Fruit fly (Drosophila melanogaster): ENCODE results near the gene Keap1.

Keap1 gene

dm6 chr3R:17065018-17065784 lies 14.5 kb downstream of the Keap1 start:
- TF ChIP-seq CG14441 (GFP tag; IDR thresholded peaks at IDR 0.05) (peak; percentile 84), CG2889 (GFP tag; IDR thresholded peaks at IDR 0.05) (peak; percentile 81), maf-S (GFP tag; optimal IDR thresholded peaks at IDR 0.05) (peak; percentile 89), CG11696 (GFP tag; IDR thresholded peaks at IDR 0.05) (peak; percentile 74), grau (tag; optimal IDR thresholded peaks at IDR 0.05) (peak; percentile 95), CG12942 (GFP tag; optimal IDR thresholded peaks at IDR 0.05) (peak; percentile 85), CG7987 (GFP tag; optimal IDR thresholded peaks at IDR 0.05) (peak; percentile 82), Xbp1 (GFP tag; optimal IDR thresholded peaks at IDR 0.05) (peak; percentile 93), CG3726 (GFP tag; IDR thresholded peaks at IDR 0.05) (peak; percentile 82), H2.0 (GFP tag; IDR thresholded peaks at IDR 0.05) (peak; percentile 77), CG2712 (tag; optimal IDR thresholded peaks at IDR 0.05) (peak; percentile 96), lov (optimal IDR thresholded peaks at IDR 0.05) (no peak), lov (GFP tag; IDR thresholded peaks at IDR 0.05) (peak; percentile 66), nom (GFP tag; optimal IDR thresholded peaks at IDR 0.05) (peak; percentile 93), CG6272 (GFP tag; IDR thresholded peaks at IDR 0.05) (peak; percentile 78), CG9932 (GFP tag; IDR thresholded peaks at IDR 0.05) (peak; percentile 86), nerfin-2 (GFP tag; IDR thresholded peaks at IDR 0.05; ENCODE audit: partially characterized antibody) (no peak), CG16779 (GFP tag; IDR thresholded peaks at IDR 0.05) (peak; percentile 30; the same call in 1 of the 2 replicates), pros (GFP tag; optimal IDR thresholded peaks at IDR 0.05) (peak; percentile 28), CG15479 (GFP tag; optimal IDR thresholded peaks at IDR 0.05) (no peak), gsb-n (tag; optimal IDR thresholded peaks at IDR 0.05) (peak; percentile 90), CG7745 (tag; optimal IDR thresholded peaks at IDR 0.05) (no peak), gro (GFP tag; optimal IDR thresholded peaks at IDR 0.05) (peak; percentile 85), Rx (GFP tag; IDR thresholded peaks at IDR 0.05) (peak; percentile 82), sim (GFP tag; IDR thresholded peaks at IDR 0.05) (peak; percentile 15; the same call in 1 of the 2 replicates), phol (tag; optimal IDR thresholded peaks at IDR 0.05) (peak; percentile 95), dysf (GFP tag; IDR thresholded peaks at IDR 0.05) (peak; percentile 92), chn (GFP tag; optimal IDR thresholded peaks at IDR 0.05) (peak; percentile 86), CG13894 (tag; optimal IDR thresholded peaks at IDR 0.05) (peak; percentile 78), Hr51 (GFP tag; optimal IDR thresholded peaks at IDR 0.05) (peak; percentile 82 to 97), shn (GFP tag; optimal IDR thresholded peaks at IDR 0.05) (peak; percentile 86), CG12744 (GFP tag; optimal IDR thresholded peaks at IDR 0.05) (peak; percentile 89), ato (GFP tag; IDR thresholded peaks at IDR 0.05; ENCODE audit: partially characterized antibody) (no peak), peb (GFP tag; IDR thresholded peaks at IDR 0.05) (peak; percentile 76), croc (GFP tag; conservative IDR thresholded peaks at IDR 0.05) (peak; percentile 88), Dref (GFP tag; IDR thresholded peaks at IDR 0.05) (no peak), Ssrp (tag; optimal IDR thresholded peaks at IDR 0.05) (peak; percentile 91), HmgD (GFP tag; optimal IDR thresholded peaks at IDR 0.05) (peak; percentile 23), btn (GFP tag; optimal IDR thresholded peaks at IDR 0.05) (peak; percentile 60), CG2202 (tag; optimal IDR thresholded peaks at IDR 0.05) (peak; percentile 74), mirr (GFP tag; optimal IDR thresholded peaks at IDR 0.05) (peak; percentile 54), HLH4C (GFP tag; IDR thresholded peaks at IDR 0.05; ENCODE audit: partially characterized antibody) (peak; percentile 19; the same call in 1 of the 3 replicates), wor (GFP tag; IDR thresholded peaks at IDR 0.05) (peak; percentile 88), pfk (GFP tag; optimal IDR thresholded peaks at IDR 0.05) (peak; percentile 70), CG10462 (GFP tag; optimal IDR thresholded peaks at IDR 0.05) (peak; percentile 86), yki (optimal IDR thresholded peaks at IDR 0.05) (no peak), crp (GFP tag; optimal IDR thresholded peaks at IDR 0.05) (peak in 1 of 2 experiments; percentile 54), CkIIα-i1 (GFP tag; IDR thresholded peaks at IDR 0.05) (peak; percentile 61; the same call in 1 of the 2 replicates), CG7372 (GFP tag; IDR thresholded peaks at IDR 0.05) (peak; percentile 83), run (tag; optimal IDR thresholded peaks at IDR 0.05) (peak; percentile 93)

Data from whole organism, embryonic.